Fruit fly (Drosophila melanogaster): Measurements from ENCODE around the gene CG11563.

The CG11563 gene

dm6 chr3R:31724136-31724535, 12.7 kb upstream of the CG11563 start:
- TF ChIP-seq noc (tag; optimal IDR thresholded peaks at IDR 0.05), result no peak

- no peak for TF ChIP-seq noc (tag; optimal IDR thresholded peaks at IDR 0.05)
Measured at dm6 chr3R:31724580-31725320, 12.1 kb upstream of the CG11563 start.

- no peak for TF ChIP-seq noc (tag; optimal IDR thresholded peaks at IDR 0.05)
Measured at dm6 chr3R:31725486-31726227, 11.2 kb upstream of the CG11563 start.

DNA sequence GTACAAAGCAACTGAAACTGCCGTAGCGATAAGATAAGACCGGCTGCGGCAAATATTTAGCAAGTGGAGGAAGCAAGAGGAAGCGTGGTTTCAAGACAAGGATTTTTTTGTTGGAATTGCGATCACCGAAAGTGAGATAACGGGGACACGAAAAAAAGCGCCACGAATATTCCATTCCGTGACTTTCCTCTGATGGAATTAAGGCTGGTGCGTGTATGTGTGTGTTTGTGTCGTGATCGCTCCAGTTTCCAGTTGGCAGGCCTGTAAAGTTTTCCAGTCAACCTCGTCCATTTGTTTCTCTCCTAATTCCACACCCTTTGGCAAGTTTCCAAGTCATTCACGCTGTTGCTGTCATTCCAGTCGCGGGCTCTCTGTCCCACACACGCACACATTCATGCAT, 10.5 kb upstream of the CG11563 start:
- no peak for TF ChIP-seq noc (tag; optimal IDR thresholded peaks at IDR 0.05)

- no peak for TF ChIP-seq noc (tag; optimal IDR thresholded peaks at IDR 0.05)
Measured at dm6 chr3R:31727773-31728172, 9.1 kb upstream of the CG11563 start.

dm6 chr3R:31738060-31738619, 1.3 kb downstream of the CG11563 start, which contains the start of gene eEF1alpha2:
Gene eEF1alpha2 (plus strand): TSS chr3R:31738468.
- no peak for TF ChIP-seq noc (tag; optimal IDR thresholded peaks at IDR 0.05)

- no peak for TF ChIP-seq noc (tag; optimal IDR thresholded peaks at IDR 0.05)
Measured at dm6 chr3R:31739067-31739786, 2.4 kb downstream of the CG11563 start.

- TF ChIP-seq noc (tag; optimal IDR thresholded peaks at IDR 0.05), result no peak
Measured at dm6 chr3R:31741278-31741677, 4.4 kb downstream of the CG11563 start.

- TF ChIP-seq noc (tag; optimal IDR thresholded peaks at IDR 0.05), result no peak
Measured at dm6 chr3R:31743279-31743678, 6.4 kb downstream of the CG11563 start, which contains the start of gene Tbca. Gene Tbca (plus strand): TSS chr3R:31743490.

- peak; percentile 4 for TF ChIP-seq noc (tag; optimal IDR thresholded peaks at IDR 0.05)
Measured at dm6 chr3R:31744044-31744652, 7.3 kb downstream of the CG11563 start, which contains the start of gene CG1896. Gene CG1896 (plus strand): TSS chr3R:31744282.

DNA sequence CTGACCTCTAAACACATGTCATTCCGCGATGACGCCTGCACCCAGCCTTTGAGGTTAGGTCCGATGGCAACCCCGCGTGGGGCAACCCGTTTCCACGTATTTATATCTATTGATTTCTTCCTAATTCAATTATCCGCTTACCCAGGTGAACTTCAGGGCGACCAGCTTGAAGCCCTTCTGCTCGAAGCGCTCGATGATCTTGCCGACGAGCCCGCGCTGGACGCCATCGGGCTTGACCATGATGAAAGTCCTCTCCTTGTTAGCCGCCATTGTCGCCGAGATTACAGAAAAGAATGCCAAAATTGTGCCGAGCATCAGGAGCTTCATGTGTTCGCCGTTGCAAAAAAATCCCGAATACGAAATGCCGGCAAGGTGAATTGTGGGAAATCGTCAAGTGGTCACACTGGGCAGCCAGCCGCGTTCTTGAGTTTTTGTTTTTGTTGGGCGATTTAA, 8.8 kb downstream of the CG11563 start, which contains the start of gene awd:
awd (minus strand) TSS at position 449 of the 453 bp plus-strand sequence.
- TF ChIP-seq noc (tag; optimal IDR thresholded peaks at IDR 0.05), result peak; percentile 67

- TF ChIP-seq noc (tag; optimal IDR thresholded peaks at IDR 0.05), result no peak
Measured at dm6 chr3R:31747429-31748048, 10.7 kb downstream of the CG11563 start, which contains the start of the genes nero and CG1910. Gene nero (minus strand): TSS chr3R:31747558. Gene CG1910 (plus strand): TSS chr3R:31747643.

DNA sequence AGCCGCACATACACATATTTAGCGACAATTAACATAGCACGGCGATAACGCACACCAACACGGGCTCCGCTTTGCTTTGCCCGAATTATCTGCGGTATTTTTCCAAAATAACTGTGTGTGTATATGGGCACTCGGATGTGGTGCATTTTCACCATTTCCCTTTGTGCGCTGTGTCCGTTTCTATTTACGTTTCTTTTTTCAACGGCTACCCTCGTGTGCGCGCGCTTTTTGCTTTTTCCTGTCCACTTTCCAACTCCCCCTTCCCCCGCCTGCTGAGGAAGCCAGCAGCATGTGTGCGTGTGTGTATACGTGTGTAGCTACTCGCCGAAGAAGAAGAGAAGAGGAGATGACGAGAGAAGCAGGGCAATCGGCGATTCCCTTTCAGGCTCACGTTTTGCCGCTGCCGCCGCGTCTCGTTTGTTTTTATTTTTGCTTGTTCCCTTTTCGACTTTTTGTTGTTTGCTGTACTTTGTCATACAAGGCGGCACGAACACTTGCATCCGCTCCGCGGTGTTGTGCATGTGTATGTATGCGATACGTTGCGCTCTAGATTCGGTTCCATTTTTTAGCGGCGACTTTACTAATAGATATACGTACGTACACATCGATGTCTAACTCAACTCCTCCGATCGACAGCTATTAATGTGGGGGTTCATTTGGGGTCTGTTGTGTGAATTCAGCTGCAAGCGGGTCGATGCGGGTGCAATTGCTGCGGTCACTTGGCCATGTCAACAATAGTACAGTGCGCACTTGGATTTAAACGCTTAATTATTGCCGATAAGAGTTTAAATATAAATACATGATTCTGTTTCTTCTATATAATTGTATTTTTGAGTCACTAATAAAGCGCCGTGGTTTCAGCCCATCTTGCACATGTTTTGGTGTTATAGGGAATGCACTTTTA, 11.5 kb downstream of the CG11563 start:
- peak; percentile 61 for TF ChIP-seq noc (tag; optimal IDR thresholded peaks at IDR 0.05)

DNA sequence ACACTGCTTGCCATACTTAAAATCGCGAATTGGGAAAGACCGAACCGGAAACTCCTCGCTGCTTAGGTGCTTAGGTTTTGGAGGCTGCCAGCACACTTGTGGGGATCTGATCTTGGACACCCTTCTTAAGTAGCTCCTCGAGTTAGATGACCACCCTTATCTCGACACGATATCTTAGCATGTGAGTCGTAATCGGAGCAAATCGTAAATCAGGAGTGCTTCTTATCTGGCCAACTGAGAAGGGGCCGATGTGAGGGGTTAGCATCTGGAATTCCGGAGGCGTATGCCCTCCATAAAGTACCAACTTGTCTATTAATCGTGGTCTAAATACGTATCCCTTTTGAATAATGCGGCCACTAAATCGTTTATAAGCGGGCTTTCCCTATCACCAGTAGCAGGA, 17.8 kb downstream of the CG11563 start, which contains the start of gene salt:
salt (minus strand) TSS at position 101 of the 400 bp plus-strand sequence.
- no peak for TF ChIP-seq noc (tag; optimal IDR thresholded peaks at IDR 0.05)

Data from whole organism, larva.